Worm (Caenorhabditis elegans) whole organism, early embryonic: ENCODE results near the gene fbxb-96.

Experiments
- F13C5.2 ChIP-seq: sonication (generic microtip); optimal IDR thresholded peaks from 2 replicates; lab custom pipeline; 2017; ENCODE audit warnings: mild to moderate bottlenecking, missing genetic modification characterization, inconsistent platforms, missing compliant biosample characterization
- ama-1 ChIP-seq: fragments of 150-350 bp; optimal IDR thresholded peaks from 2 replicates; lab custom pipeline; 2014
- hnd-1 ChIP-seq: sonication (generic microtip); optimal IDR thresholded peaks from 2 replicates; lab custom pipeline; 2016; ENCODE audit warnings: missing genetic modification characterization, missing compliant biosample characterization
- scrt-1 ChIP-seq: fragments of 200-800 bp; sonication (Bioruptor generic); IDR thresholded peaks from 2 replicates; pipeline ENCODE4 v1.3.6; 2022; ENCODE audit warnings: missing genetic modification characterization, missing compliant biosample characterization
- sea-1 ChIP-seq: fragments of 200-800 bp; sonication (Bioruptor generic); conservative IDR thresholded peaks from 2 replicates; pipeline ENCODE4 v1.3.6; 2022; ENCODE audit warnings: missing genetic modification characterization, missing compliant biosample characterization
- tbx-11 ChIP-seq: fragments of 200-800 bp; sonication (Bioruptor generic); IDR thresholded peaks from 2 replicates; pipeline ENCODE4 v1.3.6; 2022; ENCODE audit warnings: missing genetic modification characterization, missing compliant biosample characterization
- tbx-37 ChIP-seq: fragments of 200-800 bp; sonication (Bioruptor generic); conservative IDR thresholded peaks from 2 replicates; pipeline ENCODE4 v1.3.6; 2022; ENCODE audit warnings: missing genetic modification reagents, missing genetic modification characterization, missing compliant biosample characterization

DNA sequence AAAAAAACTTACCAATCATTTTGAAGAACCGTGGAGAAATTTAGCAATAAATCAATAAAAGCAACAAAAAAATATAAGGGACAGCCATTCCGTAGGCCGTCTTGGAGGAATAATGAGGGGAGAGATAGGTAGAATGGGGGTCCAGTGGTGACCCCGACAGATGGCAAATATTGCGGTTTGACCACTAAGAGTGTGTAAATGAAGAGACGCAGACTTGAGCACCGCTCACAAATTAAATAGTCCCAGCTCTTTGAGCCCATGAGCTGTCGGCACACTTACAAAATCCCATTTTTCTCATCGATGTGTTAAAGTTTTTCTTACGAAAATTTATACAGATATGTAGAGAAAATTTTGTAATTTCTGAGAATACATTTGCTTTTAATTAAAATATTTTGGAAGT is 29.4 kb downstream of the fbxb-96 start, which contains the start of gene fbxa-3:
- TF ChIP-seq hnd-1 (no peak), F13C5.2 (no peak), tbx-11 (GFP tag; lab: Robert Waterston, UW) (no peak), tbx-37 (no peak), scrt-1 (GFP tag; lab: Robert Waterston, UW) (no peak), sea-1 (GFP tag; lab: Robert Waterston, UW) (no peak), ama-1 (no peak)
